Fruit fly (Drosophila melanogaster) S2 (cell line): ENCODE measurements around the gene stai.

Experiments
- CG8478 ChIP-seq: fragments of >200 bp; optimal IDR thresholded peaks from 2 replicates; lab custom pipeline; 2018
- CTCF ChIP-seq, 2 experiments: fragments of >200 bp; optimal IDR thresholded peaks; 2 replicates each; lab custom pipeline; 2018

DNA sequence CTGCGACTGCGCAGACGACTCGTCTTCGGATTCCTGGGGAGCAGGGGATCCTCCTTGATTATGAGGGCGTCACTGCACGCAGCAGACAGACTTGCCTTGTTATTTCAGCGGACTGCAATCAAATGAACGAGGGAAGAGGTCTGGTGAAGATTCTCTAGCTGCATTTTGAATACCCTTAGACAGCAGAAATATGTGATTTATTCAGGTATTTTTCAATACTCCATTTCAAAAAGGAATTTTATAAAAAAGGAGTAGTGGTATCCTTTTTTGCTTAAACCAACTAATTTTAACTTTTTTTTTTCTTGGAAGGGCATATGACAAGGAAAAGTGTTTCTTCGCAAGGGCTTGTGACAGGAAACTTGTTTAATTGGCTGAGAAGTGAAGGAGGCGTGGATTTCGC, 65.5 kb downstream of the stai start:
- TF ChIP-seq CG8478 (lab: Kevin White, UChicago) = no peak
- no peak for TF ChIP-seq CTCF (optimal IDR thresholded peaks at IDR 0.05; lab: Kevin White, UChicago)
